Worm (Caenorhabditis elegans): ENCODE results near the gene srh-89.
"Not testable (repeated sequence)": the region's sequence is repeated elsewhere in the genome, so short reads cannot be mapped to it uniquely, and the experiment has no call there.

srh-89 gene

ce11 chrV:7451421-7451820 lies 13.2 kb downstream of the srh-89 start, which contains the start of gene try-11:
Gene try-11 (plus strand): TSS chrV:7451721.
- TF ChIP-seq crh-2 (tag; optimal IDR thresholded peaks at IDR 0.05): no peak

ce11 chrV:7449303-7449827 lies 15.2 kb downstream of the srh-89 start, which contains the start of gene try-12:
Gene try-12 (plus strand): TSS chrV:7449353.
- TF ChIP-seq F13H6.1 (tag; optimal IDR thresholded peaks at IDR 0.05) (no peak), snpc-4 (tag; optimal IDR thresholded peaks at IDR 0.05) (no peak), gmeb-1 (tag; optimal IDR thresholded peaks at IDR 0.05) (no peak), ztf-11 (tag; optimal IDR thresholded peaks at IDR 0.05) (no peak), unc-39 (tag; optimal IDR thresholded peaks at IDR 0.05) (no peak), nhr-129 (tag; optimal IDR thresholded peaks at IDR 0.05) (no peak), alr-1 (tag; optimal IDR thresholded peaks at IDR 0.05) (no peak), ama-1 (optimal IDR thresholded peaks at IDR 0.05) (no peak), mbf-1 (tag; optimal IDR thresholded peaks at IDR 0.05) (no peak), fos-1 (tag; optimal IDR thresholded peaks at IDR 0.05) (no peak), skn-1 (tag; optimal IDR thresholded peaks at IDR 0.05) (no peak), egl-27 (tag; optimal IDR thresholded peaks at IDR 0.05) (no peak), nhr-21 (tag; optimal IDR thresholded peaks at IDR 0.05) (no peak), aly-2 (tag; optimal IDR thresholded peaks at IDR 0.05) (no peak), R02D3.7 (tag; optimal IDR thresholded peaks at IDR 0.05) (no peak)

- no peak for TF ChIP-seq nhr-11 (tag; optimal IDR thresholded peaks at IDR 0.05)
- no peak for TF ChIP-seq ama-1 (optimal IDR thresholded peaks at IDR 0.05)
- TF ChIP-seq skn-1 (tag; optimal IDR thresholded peaks at IDR 0.05): no peak
- no peak for TF ChIP-seq ceh-82 (tag; optimal IDR thresholded peaks at IDR 0.05)
- TF ChIP-seq nhr-129 (tag; optimal IDR thresholded peaks at IDR 0.05): no peak
- no peak for TF ChIP-seq mdl-1 (tag; optimal IDR thresholded peaks at IDR 0.05)
- TF ChIP-seq elt-1 (tag; optimal IDR thresholded peaks at IDR 0.05): no peak
- no peak for TF ChIP-seq peb-1 (tag; optimal IDR thresholded peaks at IDR 0.05)
Observed at ce11 chrV:7446965-7447364, 17.6 kb downstream of the srh-89 start, which contains the start of gene F25E5.5. Gene F25E5.5 (plus strand): TSS chrV:7447265.

ce11 chrV:7444331-7444730 lies 20.3 kb downstream of the srh-89 start, which contains the start of gene nhr-141:
Gene nhr-141 (plus strand): TSS chrV:7444661.
- not testable (repeated sequence) for TF ChIP-seq fos-1, lin-11, nhr-129 (tag; optimal IDR thresholded peaks at IDR 0.05)

- TF ChIP-seq nhr-129 (tag; optimal IDR thresholded peaks at IDR 0.05): no peak
- no peak for TF ChIP-seq lin-13 (GFP tag; optimal IDR thresholded peaks at IDR 0.05)
- no peak for TF ChIP-seq unc-39 (tag; optimal IDR thresholded peaks at IDR 0.05)
- TF ChIP-seq R02D3.7 (tag; optimal IDR thresholded peaks at IDR 0.05): no peak
- TF ChIP-seq sem-4 (tag; optimal IDR thresholded peaks at IDR 0.05): no peak
- no peak for TF ChIP-seq blmp-1 (tag; optimal IDR thresholded peaks at IDR 0.05; ENCODE audit: insufficient read depth)
- TF ChIP-seq unc-62 (GFP tag; optimal IDR thresholded peaks at IDR 0.05): no peak
- no peak for TF ChIP-seq nhr-11 (tag; optimal IDR thresholded peaks at IDR 0.05)
- TF ChIP-seq nhr-10 (tag; optimal IDR thresholded peaks at IDR 0.05): no peak
- TF ChIP-seq nhr-6 (tag; optimal IDR thresholded peaks at IDR 0.05): no peak
- TF ChIP-seq mbf-1 (tag; optimal IDR thresholded peaks at IDR 0.05): no peak
- TF ChIP-seq sma-9 (GFP tag; optimal IDR thresholded peaks at IDR 0.05): no peak
- no peak for TF ChIP-seq sma-9 (tag; optimal IDR thresholded peaks at IDR 0.05)
- TF ChIP-seq elt-1 (tag; optimal IDR thresholded peaks at IDR 0.05): no peak
- no peak for TF ChIP-seq sma-3 (GFP tag; optimal IDR thresholded peaks at IDR 0.05)
- no peak for TF ChIP-seq nhr-237 (tag; optimal IDR thresholded peaks at IDR 0.05)
- no peak for TF ChIP-seq snpc-4 (tag; optimal IDR thresholded peaks at IDR 0.05)
- TF ChIP-seq nhr-23 (tag; optimal IDR thresholded peaks at IDR 0.05): no peak
- no peak for TF ChIP-seq ceh-16 (tag; optimal IDR thresholded peaks at IDR 0.05)
Observed at ce11 chrV:7439807-7440206, 24.8 kb downstream of the srh-89 start, which contains the start of gene try-13. Gene try-13 (plus strand): TSS chrV:7440107.

ce11 chrV:7437985-7438384 lies 26.6 kb downstream of the srh-89 start, which contains the start of gene F25E5.16:
Gene F25E5.16 (plus strand): TSS chrV:7438285.
- no peak for TF ChIP-seq dmd-4 (tag; optimal IDR thresholded peaks at IDR 0.05)
- no peak for TF ChIP-seq egl-27 (tag; optimal IDR thresholded peaks at IDR 0.05)
- no peak for TF ChIP-seq nhr-129 (tag; optimal IDR thresholded peaks at IDR 0.05)
